Worm (Caenorhabditis elegans) whole organism, young adult: Measurements from ENCODE around the gene pmk-3.

ENCODE experiments used
- B0035.1 ChIP-seq: sonication (generic microtip); optimal IDR thresholded peaks from 2 replicates; lab custom pipeline; 2016; ENCODE audit warnings: missing genetic modification characterization, mild to moderate bottlenecking, missing compliant biosample characterization, missing genotype, missing genetic modification reagents
- B0261.1 ChIP-seq: sonication (generic microtip); optimal IDR thresholded peaks from 2 replicates; lab custom pipeline; 2016; ENCODE audit warnings: mild to moderate bottlenecking, missing genetic modification characterization, moderate library complexity, missing compliant biosample characterization
- B0336.3 ChIP-seq: fragments of 200-800 bp; sonication (Bioruptor generic); IDR thresholded peaks from 2 replicates; pipeline ENCODE4 v1.3.6; 2022; ENCODE audit warnings: missing genetic modification characterization, missing compliant biosample characterization
- C06A6.2 ChIP-seq: fragments of 200-800 bp; sonication (Bioruptor generic); conservative IDR thresholded peaks from 2 replicates; pipeline ENCODE4 v1.3.6; 2022; ENCODE audit warnings: missing genetic modification characterization, missing compliant biosample characterization
- C17E4.6 ChIP-seq: fragments of 200-800 bp; sonication (Bioruptor generic); IDR thresholded peaks from 2 replicates; pipeline ENCODE4 v1.3.6; 2022; ENCODE audit warnings: missing genetic modification reagents, missing genetic modification characterization, missing compliant biosample characterization
- D2030.7 ChIP-seq: fragments of 200-800 bp; sonication (Bioruptor generic); IDR thresholded peaks from 2 replicates; pipeline ENCODE4 v1.3.6; 2022; ENCODE audit warnings: missing genetic modification reagents, missing genetic modification characterization, missing compliant biosample characterization
- F22D6.2 ChIP-seq: sonication (generic microtip); optimal IDR thresholded peaks from 2 replicates; lab custom pipeline; 2016; ENCODE audit warnings: mild to moderate bottlenecking, missing genetic modification characterization, missing compliant biosample characterization
- F23B12.7 ChIP-seq: sonication (generic microtip); optimal IDR thresholded peaks from 2 replicates; lab custom pipeline; 2017; ENCODE audit warnings: missing genetic modification characterization, mild to moderate bottlenecking, missing compliant biosample characterization, antibody characterized with exemption, moderate library complexity; ENCODE audit not compliant: insufficient read depth
- F33H1.4 ChIP-seq: fragments of 200-800 bp; sonication (Bioruptor generic); IDR thresholded peaks from 2 replicates; pipeline ENCODE4 v1.3.6; 2022; ENCODE audit warnings: missing genetic modification reagents, missing genetic modification characterization, missing compliant biosample characterization
- F49E8.2 ChIP-seq: sonication (generic microtip); optimal IDR thresholded peaks from 3 replicates; lab custom pipeline; 2017; ENCODE audit warnings: missing genetic modification characterization, mild to moderate bottlenecking, missing compliant biosample characterization, antibody characterized with exemption, moderate library complexity; ENCODE audit not compliant: insufficient read depth
- F55B11.4 ChIP-seq: sonication (generic microtip); optimal IDR thresholded peaks from 2 replicates; lab custom pipeline; 2016; ENCODE audit warnings: missing compliant biosample characterization, missing genetic modification characterization, borderline replicate concordance; ENCODE audit not compliant: insufficient read depth
- K12H6.12 ChIP-seq: fragments of 200-800 bp; sonication (Bioruptor generic); optimal IDR thresholded peaks from 2 replicates; lab custom pipeline; 2018; ENCODE audit warnings: mild to moderate bottlenecking, missing genetic modification characterization, missing compliant biosample characterization
- T07F8.4 ChIP-seq: sonication (generic microtip); optimal IDR thresholded peaks from 2 replicates; lab custom pipeline; 2016; ENCODE audit warnings: mild to moderate bottlenecking, missing genetic modification characterization, moderate library complexity, missing compliant biosample characterization
- T26A5.8 ChIP-seq: sonication (generic microtip); optimal IDR thresholded peaks from 2 replicates; lab custom pipeline; 2016; ENCODE audit warnings: missing genetic modification characterization, missing compliant biosample characterization
- Y79H2A.3 ChIP-seq: fragments of 200-800 bp; sonication (Bioruptor generic); conservative IDR thresholded peaks from 2 replicates; pipeline ENCODE4 v1.3.6; 2022; ENCODE audit warnings: missing genetic modification reagents, missing genetic modification characterization, missing compliant biosample characterization
- Y95B8A.8 ChIP-seq: fragments of 200-800 bp; sonication (Bioruptor generic); IDR thresholded peaks from 2 replicates; pipeline ENCODE4 v1.3.6; 2022; ENCODE audit warnings: missing genetic modification reagents, missing genetic modification characterization, missing compliant biosample characterization
- ZK185.1 ChIP-seq: sonication (generic microtip); optimal IDR thresholded peaks from 2 replicates; lab custom pipeline; 2016; ENCODE audit warnings: mild to moderate bottlenecking, missing genetic modification characterization, missing compliant biosample characterization; ENCODE audit not compliant: poor library complexity, severe bottlenecking
- aptf-3 ChIP-seq: fragments of 200-800 bp; sonication (Bioruptor generic); IDR thresholded peaks from 2 replicates; pipeline ENCODE4 v1.3.6; 2022; ENCODE audit warnings: missing genetic modification characterization, missing compliant biosample characterization
- attf-6 ChIP-seq: fragments of 200-800 bp; sonication (Bioruptor generic); IDR thresholded peaks from 2 replicates; pipeline ENCODE4 v1.3.6; 2022; ENCODE audit warnings: missing genetic modification reagents, missing genetic modification characterization, missing compliant biosample characterization
- cebp-1 ChIP-seq, 2 experiments: fragments of 200-800 bp in 1 of 2; sonication (Bioruptor generic) in 1 of 2; sonication (generic microtip) in 1 of 2; IDR thresholded peaks in 1 of 2; optimal IDR thresholded peaks in 1 of 2; 2 replicates each; pipeline versions ENCODE4 v1.3.6 to Lab custom; 2017 to 2022; ENCODE audit warnings: missing compliant biosample characterization in 2 of 2, missing genetic modification characterization in 2 of 2, mild to moderate bottlenecking in 1 of 2, missing genetic modification reagents in 1 of 2, moderate library complexity in 1 of 2
- cebp-2 ChIP-seq: fragments of 200-800 bp; sonication (Bioruptor generic); IDR thresholded peaks from 2 replicates; pipeline ENCODE4 v1.3.6; 2022; ENCODE audit warnings: missing genetic modification characterization, missing compliant biosample characterization
- ceh-27 ChIP-seq: fragments of 200-800 bp; sonication (Bioruptor generic); optimal IDR thresholded peaks from 2 replicates; lab custom pipeline; 2018; ENCODE audit warnings: mild to moderate bottlenecking, missing genetic modification characterization, moderate library complexity, missing compliant biosample characterization
- ceh-58 ChIP-seq: fragments of 200-800 bp; sonication (Bioruptor generic); IDR thresholded peaks from 2 replicates; pipeline ENCODE4 v1.3.6; 2022; ENCODE audit warnings: missing genetic modification characterization, missing compliant biosample characterization
- ceh-79 ChIP-seq: sonication (generic microtip); optimal IDR thresholded peaks from 2 replicates; lab custom pipeline; 2017; ENCODE audit warnings: mild to moderate bottlenecking, missing genetic modification characterization, missing compliant biosample characterization
- dpl-1 ChIP-seq: fragments of 150-350 bp; optimal IDR thresholded peaks from 2 replicates; lab custom pipeline; 2014; ENCODE audit warnings: missing biosample characterization, missing genetic modification reagents, missing genetic modification characterization
- egl-44 ChIP-seq: fragments of 200-800 bp; sonication (Bioruptor generic); IDR thresholded peaks from 2 replicates; pipeline ENCODE4 v1.3.6; 2022; ENCODE audit warnings: missing genetic modification reagents, missing genetic modification characterization, missing compliant biosample characterization
- ets-4 ChIP-seq: fragments of 200-800 bp; sonication (Bioruptor generic); optimal IDR thresholded peaks from 2 replicates; lab custom pipeline; 2018; ENCODE audit warnings: mild to moderate bottlenecking, missing genetic modification characterization, missing compliant biosample characterization
- fkh-3 ChIP-seq: sonication (generic microtip); optimal IDR thresholded peaks from 2 replicates; lab custom pipeline; 2016; ENCODE audit warnings: mild to moderate bottlenecking, missing genetic modification characterization, missing compliant biosample characterization
- hmg-1.2 ChIP-seq: fragments of 200-800 bp; sonication (Bioruptor generic); IDR thresholded peaks from 2 replicates; pipeline ENCODE4 v1.3.6; 2022; ENCODE audit warnings: missing genetic modification reagents, missing genetic modification characterization, missing compliant biosample characterization
- hmg-20 ChIP-seq: fragments of 200-800 bp; sonication (Bioruptor generic); IDR thresholded peaks from 2 replicates; pipeline ENCODE4 v1.3.6; 2022; ENCODE audit warnings: missing genetic modification reagents, missing genetic modification characterization, missing compliant biosample characterization
- hrde-1 ChIP-seq: sonication (generic microtip); optimal IDR thresholded peaks from 2 replicates; lab custom pipeline; 2016; ENCODE audit warnings: missing genetic modification characterization, mild to moderate bottlenecking, missing compliant biosample characterization, moderate library complexity, missing genotype, missing genetic modification reagents, borderline replicate concordance
- lin-26 ChIP-seq: fragments of 200-800 bp; sonication (Bioruptor generic); IDR thresholded peaks from 2 replicates; pipeline ENCODE4 v1.3.6; 2022; ENCODE audit warnings: missing genetic modification reagents, missing genetic modification characterization, missing compliant biosample characterization
- lin-35 ChIP-seq, 3 experiments: fragments of 150-350 bp in 2 of 3; sonication (generic microtip) in 1 of 3; optimal IDR thresholded peaks; 2 replicates each; lab custom pipeline; 2014 to 2018; ENCODE audit warnings: missing biosample characterization in 3 of 3, missing genetic modification characterization in 3 of 3, missing genetic modification reagents in 3 of 3
- lsy-27 ChIP-seq: sonication (generic microtip); optimal IDR thresholded peaks from 2 replicates; lab custom pipeline; 2017; ENCODE audit warnings: missing genetic modification characterization, mild to moderate bottlenecking, missing compliant biosample characterization, antibody characterized with exemption, missing genotype, borderline replicate concordance; ENCODE audit not compliant: insufficient read depth
- mcd-1 ChIP-seq: fragments of 200-800 bp; sonication (Bioruptor generic); IDR thresholded peaks from 2 replicates; pipeline ENCODE4 v1.3.6; 2022; ENCODE audit warnings: missing genetic modification reagents, missing genetic modification characterization, missing compliant biosample characterization
- mes-4 ChIP-seq: sonication (generic microtip); optimal IDR thresholded peaks from 2 replicates; lab custom pipeline; 2016; ENCODE audit warnings: missing genotype, missing genetic modification characterization, missing compliant biosample characterization
- mxl-1 ChIP-seq: sonication (generic microtip); optimal IDR thresholded peaks from 2 replicates; lab custom pipeline; 2016; ENCODE audit warnings: missing genetic modification characterization, missing compliant biosample characterization
- nhr-27 ChIP-seq: fragments of 200-800 bp; sonication (Bioruptor generic); optimal IDR thresholded peaks from 2 replicates; lab custom pipeline; 2018; ENCODE audit warnings: mild to moderate bottlenecking, missing genetic modification characterization, moderate library complexity, missing compliant biosample characterization
- nhr-90 ChIP-seq: sonication (generic microtip); optimal IDR thresholded peaks from 2 replicates; lab custom pipeline; 2016; ENCODE audit warnings: missing genotype, mild to moderate bottlenecking, missing genetic modification characterization, missing compliant biosample characterization
- pbrm-1 ChIP-seq: fragments of 200-800 bp; sonication (Bioruptor generic); IDR thresholded peaks from 2 replicates; pipeline ENCODE4 v1.3.6; 2022; ENCODE audit warnings: missing genetic modification reagents, missing genetic modification characterization, missing compliant biosample characterization
- snpc-1.1 ChIP-seq: sonication (generic microtip); optimal IDR thresholded peaks from 2 replicates; lab custom pipeline; 2017; ENCODE audit warnings: missing genetic modification characterization, mild to moderate bottlenecking, missing compliant biosample characterization, antibody characterized with exemption, moderate library complexity, missing genotype, missing genetic modification reagents; ENCODE audit not compliant: insufficient read depth
- snpc-4 ChIP-seq, 5 experiments: fragments of 150-350 bp in 1 of 5; sonication (generic microtip) in 4 of 5; optimal IDR thresholded peaks; 2 replicates each; lab custom pipeline; 2014 to 2018; ENCODE audit warnings: missing genetic modification characterization in 5 of 5, missing biosample characterization in 3 of 5, antibody characterized with exemption in 2 of 5, mild to moderate bottlenecking in 2 of 5, missing compliant biosample characterization in 2 of 5, missing genotype in 2 of 5, moderate library complexity in 2 of 5, missing genetic modification reagents in 1 of 5
- tbx-9 ChIP-seq: sonication (generic microtip); optimal IDR thresholded peaks from 2 replicates; lab custom pipeline; 2016; ENCODE audit warnings: borderline replicate concordance, missing genetic modification characterization, inconsistent platforms, missing compliant biosample characterization
- zim-3 ChIP-seq: sonication (generic microtip); optimal IDR thresholded peaks from 2 replicates; lab custom pipeline; 2017; ENCODE audit warnings: mild to moderate bottlenecking, missing genetic modification characterization, moderate library complexity, missing compliant biosample characterization
- ztf-28 ChIP-seq: fragments of 200-800 bp; sonication (Bioruptor generic); IDR thresholded peaks from 2 replicates; pipeline ENCODE4 v1.3.6; 2022; ENCODE audit warnings: missing genetic modification reagents, missing genetic modification characterization, missing compliant biosample characterization
- ztf-3 ChIP-seq: fragments of 200-800 bp; sonication (Bioruptor generic); optimal IDR thresholded peaks from 2 replicates; lab custom pipeline; 2018; ENCODE audit warnings: mild to moderate bottlenecking, missing genetic modification characterization, missing compliant biosample characterization

Gene pmk-3

DNA sequence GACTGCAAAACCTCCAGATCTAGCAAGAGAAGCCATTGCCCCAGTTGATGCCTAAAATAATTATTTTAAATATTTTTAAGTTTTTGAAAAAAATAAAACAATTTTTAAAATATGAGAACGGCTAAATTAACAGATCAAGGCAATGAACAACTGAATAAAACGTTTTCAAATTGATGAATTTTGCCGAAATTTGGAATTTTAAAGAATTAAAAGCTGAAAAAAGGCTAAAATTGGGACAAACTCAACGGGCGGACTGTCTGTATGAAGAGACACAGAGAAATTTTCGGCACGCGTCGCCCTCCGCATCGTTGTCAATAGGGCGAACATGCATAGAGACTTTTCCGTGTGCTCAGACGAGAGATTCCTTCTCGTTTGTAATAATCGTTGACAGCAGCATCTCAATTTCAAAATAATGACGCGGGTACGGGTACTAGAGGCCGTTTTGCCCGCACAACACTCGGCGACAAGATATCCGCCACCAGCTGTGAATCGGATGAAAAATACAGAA lies 3.0 kb upstream of the pmk-3 start, which contains the start of the genes isp-1 and islo-1 (continued):
- TF ChIP-seq nhr-90 (no peak), ceh-58 (GFP tag; lab: Robert Waterston, UW) (no peak), C17E4.6 (GFP tag; lab: Robert Waterston, UW) (no peak), lsy-27 (no peak), pbrm-1 (no peak), F23B12.7 (peak; percentile 67), tbx-9 (no peak), cebp-1 (GFP tag; IDR thresholded peaks at IDR 0.05; lab: Robert Waterston, UW) (no peak), cebp-1 (tag; optimal IDR thresholded peaks at IDR 0.05; lab: Kevin White, UChicago) (no peak), Y95B8A.8 (GFP tag; lab: Robert Waterston, UW) (no peak), nhr-27 (tag; lab: Kevin White, UChicago) (no peak), mes-4 (tag; lab: Kevin White, UChicago) (no peak), ztf-28 (GFP tag; lab: Robert Waterston, UW) (no peak), F33H1.4 (GFP tag; lab: Robert Waterston, UW) (peak; percentile 13; the same call in 1 of the 2 replicates), B0261.1 (tag; lab: Kevin White, UChicago) (no peak), F49E8.2 (tag; lab: Kevin White, UChicago) (peak; percentile 1), zim-3 (tag; lab: Kevin White, UChicago) (no peak), lin-35 (GFP tag; optimal IDR thresholded peaks at IDR 0.05; lab: Kevin White, UChicago) (no peak), F22D6.2 (tag; lab: Kevin White, UChicago) (no peak), fkh-3 (tag; lab: Kevin White, UChicago) (no peak), B0336.3 (GFP tag; lab: Robert Waterston, UW) (no peak), F55B11.4 (no peak), ceh-27 (GFP tag; lab: Kevin White, UChicago) (peak; percentile 25), cebp-2 (GFP tag; lab: Robert Waterston, UW) (no peak), K12H6.12 (peak; percentile 33), T26A5.8 (tag; lab: Kevin White, UChicago) (no peak), ZK185.1 (tag; lab: Kevin White, UChicago) (no peak), T07F8.4 (no peak), mxl-1 (tag; lab: Kevin White, UChicago) (no peak), mcd-1 (peak; percentile 81), D2030.7 (peak; percentile 33; the same call in 1 of the 2 replicates), ztf-3 (GFP tag; lab: Kevin White, UChicago) (no peak), hrde-1 (tag; lab: Kevin White, UChicago) (no peak), hmg-1.2 (GFP tag; lab: Robert Waterston, UW) (peak; percentile 38; the same call in 1 of the 2 replicates), dpl-1 (GFP tag; lab: Kevin White, UChicago) (peak; percentile 33), C06A6.2 (GFP tag; lab: Robert Waterston, UW) (no peak), egl-44 (no peak), hmg-20 (GFP tag; lab: Robert Waterston, UW) (no peak), ceh-79 (tag; lab: Kevin White, UChicago) (no peak), Y79H2A.3 (GFP tag; lab: Robert Waterston, UW) (no peak), snpc-4 (GFP tag; optimal IDR thresholded peaks at IDR 0.05; lab: Kevin White, UChicago) (no peak), snpc-4 (tag; optimal IDR thresholded peaks at IDR 0.05; lab: Kevin White, UChicago) (peak in 2 of 4 experiments; percentile 46 to 53), aptf-3 (GFP tag; lab: Robert Waterston, UW) (no peak), ets-4 (no peak), attf-6 (GFP tag; lab: Robert Waterston, UW) (no peak), snpc-1.1 (tag; lab: Kevin White, UChicago) (no peak), lin-26 (GFP tag; lab: Robert Waterston, UW) (no peak), B0035.1 (tag; lab: Kevin White, UChicago) (no peak)
